Fruit fly (Drosophila melanogaster): ENCODE measurements around the gene CG6843.

- no peak for TF ChIP-seq Hr38 (GFP tag; optimal IDR thresholded peaks at IDR 0.05)
- no peak for TF ChIP-seq CG34406 (GFP tag; optimal IDR thresholded peaks at IDR 0.05)
- TF ChIP-seq CG6163 (GFP tag; IDR thresholded peaks at IDR 0.05): no peak
- TF ChIP-seq esn (GFP tag; optimal IDR thresholded peaks at IDR 0.05): no peak
- no peak for TF ChIP-seq Blimp-1 (GFP tag; optimal IDR thresholded peaks at IDR 0.05)
- no peak for TF ChIP-seq pdm3 (GFP tag; optimal IDR thresholded peaks at IDR 0.05)
- no peak for TF ChIP-seq Lpt (GFP tag; optimal IDR thresholded peaks at IDR 0.05)
- TF ChIP-seq CG3919 (GFP tag; optimal IDR thresholded peaks at IDR 0.05): no peak
- no peak for TF ChIP-seq CG6854 (GFP tag; optimal IDR thresholded peaks at IDR 0.05)
- TF ChIP-seq Eip75B (GFP tag; optimal IDR thresholded peaks at IDR 0.05): no peak
- no peak for TF ChIP-seq Sox15 (GFP tag; optimal IDR thresholded peaks at IDR 0.05)
- no peak for TF ChIP-seq salr (GFP tag; optimal IDR thresholded peaks at IDR 0.05)
Measured at dm6 chr3L:18945938-18946337, 44.5 kb downstream of the CG6843 start, which contains the start of gene CG32204.

All from whole organism, prepupa.